Worm (Caenorhabditis elegans) whole organism, midembryonic: Measurements from ENCODE around the gene T25D1.3.

Source experiments
- flt-1 ChIP-seq: fragments of 200-800 bp; sonication (Bioruptor generic); IDR thresholded peaks from 2 replicates; pipeline ENCODE4 v1.3.6; 2022; ENCODE audit warnings: missing genetic modification characterization, missing compliant biosample characterization
- klf-2 ChIP-seq: fragments of 200-800 bp; sonication (Bioruptor generic); conservative IDR thresholded peaks from 2 replicates; pipeline ENCODE4 v1.3.6; 2022; ENCODE audit warnings: missing genetic modification reagents, missing genetic modification characterization, missing compliant biosample characterization
- ref-1 ChIP-seq: fragments of 200-800 bp; sonication (Bioruptor generic); conservative IDR thresholded peaks from 2 replicates; pipeline ENCODE4 v1.3.6; 2022; ENCODE audit warnings: missing genetic modification reagents, missing genetic modification characterization, missing compliant biosample characterization

DNA sequence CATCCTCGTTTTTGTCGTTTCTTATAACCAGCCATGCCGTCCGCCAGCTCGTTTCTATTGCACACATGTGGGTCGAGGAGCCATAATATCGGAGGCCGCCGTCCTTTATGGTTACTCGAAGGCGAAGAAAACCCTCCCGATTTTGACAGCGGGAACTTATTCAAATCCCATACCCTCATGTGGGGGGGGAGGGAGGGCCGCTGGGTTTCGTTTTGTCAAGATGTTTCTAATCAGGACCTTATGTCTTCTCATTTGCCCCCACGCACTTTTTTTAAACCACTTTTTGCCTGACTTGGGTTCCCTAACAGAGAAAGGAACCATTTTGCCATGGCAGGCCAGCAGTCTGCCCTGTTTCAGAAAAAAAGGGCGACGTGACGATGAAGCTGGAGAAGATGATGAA, 27.1 kb downstream of the T25D1.3 start:
- TF ChIP-seq flt-1 (GFP tag; lab: Robert Waterston, UW) = no peak
- no peak for TF ChIP-seq ref-1 (GFP tag; lab: Robert Waterston, UW)
- TF ChIP-seq klf-2 (GFP tag; lab: Robert Waterston, UW) = no peak
